Fruit fly (Drosophila melanogaster) whole organism, embryonic: Measurements from ENCODE around the gene eIF3d1.

Source experiments
- B-H1 ChIP-seq: fragments of 200-800 bp; sonication (Bioruptor generic); IDR thresholded peaks from 3 replicates; pipeline ENCODE4 v1.3.6; 2022; ENCODE audit warnings: missing biosample characterization, missing genetic modification characterization
- CG10209 ChIP-seq: fragments of 200-800 bp; sonication (Bioruptor generic); optimal IDR thresholded peaks from 3 replicates; lab custom pipeline; 2017; ENCODE audit warnings: missing biosample characterization, mild to moderate bottlenecking, missing genetic modification characterization, missing genetic modification reagents
- CG10959 ChIP-seq: fragments of 200-800 bp; sonication (Bioruptor generic); IDR thresholded peaks from 2 replicates; pipeline ENCODE4 v1.3.6; 2022; ENCODE audit warnings: missing biosample characterization, missing genetic modification characterization
- CG14050 ChIP-seq: fragments of 200-800 bp; sonication (Bioruptor generic); IDR thresholded peaks from 3 replicates; pipeline ENCODE4 v1.3.6; 2022; ENCODE audit warnings: missing biosample characterization, missing genetic modification characterization
- CG14710 ChIP-seq: fragments of 200-800 bp; sonication (Bioruptor generic); optimal IDR thresholded peaks from 3 replicates; lab custom pipeline; 2019; ENCODE audit warnings: missing biosample characterization, mild to moderate bottlenecking, missing genetic modification characterization, moderate library complexity
- CG16863 ChIP-seq: fragments of 200-800 bp; sonication (Bioruptor generic); optimal IDR thresholded peaks from 3 replicates; lab custom pipeline; 2016; ENCODE audit warnings: missing biosample characterization, missing genetic modification characterization
- CG18599 ChIP-seq: fragments of 200-800 bp; sonication (Bioruptor generic); optimal IDR thresholded peaks from 3 replicates; lab custom pipeline; 2017; ENCODE audit warnings: missing biosample characterization, missing genetic modification characterization, mild to moderate bottlenecking, moderate library complexity, missing genetic modification reagents
- CG2875 ChIP-seq: fragments of 200-800 bp; sonication (Bioruptor generic); optimal IDR thresholded peaks from 2 replicates; lab custom pipeline; 2017; ENCODE audit warnings: missing biosample characterization, mild to moderate bottlenecking, missing genetic modification characterization, missing genetic modification reagents
- CG32772 ChIP-seq: fragments of 200-800 bp; sonication (Bioruptor generic); IDR thresholded peaks from 2 replicates; pipeline ENCODE4 v1.3.6; 2022; ENCODE audit warnings: missing biosample characterization, missing genetic modification characterization
- CG3407 ChIP-seq: fragments of 200-800 bp; sonication (Bioruptor generic); optimal IDR thresholded peaks from 2 replicates; lab custom pipeline; 2018; ENCODE audit warnings: missing biosample characterization, mild to moderate bottlenecking, missing genetic modification characterization
- CG4328 ChIP-seq: fragments of 200-800 bp; sonication (Bioruptor generic); optimal IDR thresholded peaks from 3 replicates; lab custom pipeline; 2017; ENCODE audit warnings: missing biosample characterization, missing genetic modification reagents, missing genetic modification characterization
- CG4730 ChIP-seq: fragments of 200-800 bp; sonication (Bioruptor generic); IDR thresholded peaks from 2 replicates; pipeline ENCODE4 v1.3.6; 2022; ENCODE audit warnings: missing biosample characterization, missing genetic modification characterization
- CG4820 ChIP-seq: fragments of 200-800 bp; sonication (Bioruptor generic); optimal IDR thresholded peaks from 3 replicates; lab custom pipeline; 2016; ENCODE audit warnings: missing biosample characterization, missing genetic modification characterization
- CG6272 ChIP-seq: fragments of 200-800 bp; sonication (Bioruptor generic); IDR thresholded peaks from 2 replicates; pipeline ENCODE4 v1.3.6; 2022; ENCODE audit warnings: missing biosample characterization, missing genetic modification characterization
- CG9437 ChIP-seq: fragments of 200-800 bp; sonication (Bioruptor generic); optimal IDR thresholded peaks from 2 replicates; lab custom pipeline; 2018; ENCODE audit warnings: missing biosample characterization, mild to moderate bottlenecking, missing genetic modification characterization
- CG9817 ChIP-seq: fragments of 200-800 bp; sonication (Bioruptor generic); optimal IDR thresholded peaks from 2 replicates; lab custom pipeline; 2018; ENCODE audit warnings: missing biosample characterization, mild to moderate bottlenecking, missing genetic modification characterization, moderate library complexity
- CTCF ChIP-seq: fragments of 200-800 bp; sonication (Bioruptor generic); optimal IDR thresholded peaks from 2 replicates; lab custom pipeline; 2017; ENCODE audit warnings: missing biosample characterization, mild to moderate bottlenecking, missing genetic modification characterization, moderate library complexity
- Chrac-16 ChIP-seq: fragments of 200-800 bp; sonication (Bioruptor generic); optimal IDR thresholded peaks from 3 replicates; lab custom pipeline; 2016; ENCODE audit warnings: missing biosample characterization, missing genetic modification characterization
- CkIIα-i1 ChIP-seq: fragments of 200-800 bp; sonication (Bioruptor generic); IDR thresholded peaks from 2 replicates; pipeline ENCODE4 v1.3.6; 2022; ENCODE audit warnings: missing biosample characterization, missing genetic modification characterization
- CoRest ChIP-seq: fragments of 200-800 bp; sonication (Bioruptor generic); optimal IDR thresholded peaks from 3 replicates; lab custom pipeline; 2018; ENCODE audit warnings: missing biosample characterization, mild to moderate bottlenecking, missing genetic modification characterization, moderate library complexity
- Dip2 ChIP-seq: fragments of 200-800 bp; sonication (Bioruptor generic); IDR thresholded peaks from 2 replicates; pipeline ENCODE4 v1.3.6; 2022; ENCODE audit warnings: missing biosample characterization, missing genetic modification characterization
- Fer3 ChIP-seq: fragments of 200-800 bp; sonication (Bioruptor generic); optimal IDR thresholded peaks from 2 replicates; lab custom pipeline; 2018; ENCODE audit warnings: missing biosample characterization, mild to moderate bottlenecking, missing genetic modification characterization, moderate library complexity
- HmgZ ChIP-seq: fragments of 200-800 bp; sonication (Bioruptor generic); optimal IDR thresholded peaks from 2 replicates; lab custom pipeline; 2018; ENCODE audit warnings: missing biosample characterization, mild to moderate bottlenecking, missing genetic modification characterization
- Med ChIP-seq: fragments of 200-800 bp; sonication (Bioruptor generic); peaks from one replicate; lab custom pipeline; 2016; ENCODE audit warnings: missing biosample characterization, missing genetic modification characterization, mild to moderate bottlenecking, inconsistent platforms, moderate library complexity
- Sox102F ChIP-seq: fragments of 200-800 bp; sonication (Bioruptor generic); optimal IDR thresholded peaks from 2 replicates; lab custom pipeline; 2018; ENCODE audit warnings: missing biosample characterization, mild to moderate bottlenecking, missing genetic modification characterization, moderate library complexity
- chm ChIP-seq: fragments of 200-800 bp; sonication (Bioruptor generic); IDR thresholded peaks from 2 replicates; pipeline ENCODE4 v1.3.6; 2022; ENCODE audit warnings: missing biosample characterization, missing genetic modification characterization
- dysf ChIP-seq: fragments of 200-800 bp; sonication (Bioruptor generic); IDR thresholded peaks from 3 replicates; pipeline ENCODE4 v1.3.6; 2022; ENCODE audit warnings: missing biosample characterization, missing genetic modification characterization
- ems ChIP-seq: fragments of 200-800 bp; sonication (Bioruptor generic); optimal IDR thresholded peaks from 3 replicates; lab custom pipeline; 2016; ENCODE audit warnings: missing biosample characterization, missing genetic modification characterization
- h ChIP-seq: fragments of >200 bp; optimal IDR thresholded peaks from 2 replicates; lab custom pipeline; 2017
- ham ChIP-seq: fragments of 200-800 bp; sonication (Bioruptor generic); IDR thresholded peaks from 2 replicates; pipeline ENCODE4 v1.3.6; 2022; ENCODE audit warnings: missing biosample characterization, missing genetic modification characterization
- hkb ChIP-seq, 2 experiments: fragments of 200-800 bp in 1 of 2; fragments of >200 bp in 1 of 2; sonication (Bioruptor generic) in 1 of 2; IDR thresholded peaks in 1 of 2; optimal IDR thresholded peaks in 1 of 2; 2 replicates each; pipeline versions ENCODE4 v1.3.6 to Lab custom; 2017 to 2022; ENCODE audit warnings: missing biosample characterization in 1 of 2, missing genetic modification characterization in 1 of 2
- kay ChIP-seq: fragments of 200-800 bp; sonication (Bioruptor generic); optimal IDR thresholded peaks from 2 replicates; lab custom pipeline; 2016; ENCODE audit warnings: missing biosample characterization, missing genetic modification characterization
- klu ChIP-seq: fragments of 200-800 bp; sonication (Bioruptor generic); IDR thresholded peaks from 2 replicates; pipeline ENCODE4 v1.3.6; 2022; ENCODE audit warnings: missing biosample characterization, missing genetic modification characterization
- lilli ChIP-seq: fragments of 200-800 bp; sonication (Bioruptor generic); optimal IDR thresholded peaks from 3 replicates; lab custom pipeline; 2016; ENCODE audit warnings: missing biosample characterization, missing genetic modification characterization
- oc ChIP-seq: fragments of 200-800 bp; sonication (Bioruptor generic); optimal IDR thresholded peaks from 2 replicates; lab custom pipeline; 2018; ENCODE audit warnings: missing biosample characterization, mild to moderate bottlenecking, missing genetic modification characterization, moderate library complexity
- org-1 ChIP-seq: fragments of 200-800 bp; sonication (Bioruptor generic); optimal IDR thresholded peaks from 2 replicates; lab custom pipeline; 2017; ENCODE audit warnings: missing biosample characterization, missing genetic modification characterization
- pnt ChIP-seq: fragments of 200-800 bp; sonication (Bioruptor generic); optimal IDR thresholded peaks from 3 replicates; lab custom pipeline; 2016; ENCODE audit warnings: missing biosample characterization, missing genetic modification characterization
- sc ChIP-seq, 3 experiments: fragments of >200 bp in 2 of 3; fragments of 200-800 bp in 1 of 3; sonication (Bioruptor generic) in 1 of 3; optimal IDR thresholded peaks; 2 replicates in 2 of 3; 3 replicates in 1 of 3; lab custom pipeline; 2017; ENCODE audit warnings: mild to moderate bottlenecking in 1 of 3, missing biosample characterization in 1 of 3, missing genetic modification characterization in 1 of 3, missing genetic modification reagents in 1 of 3
- sima ChIP-seq: fragments of 200-800 bp; sonication (Bioruptor generic); optimal IDR thresholded peaks from 2 replicates; lab custom pipeline; 2016; ENCODE audit warnings: missing biosample characterization, missing genetic modification characterization
- sr ChIP-seq: fragments of 200-800 bp; sonication (Bioruptor generic); IDR thresholded peaks from 3 replicates; pipeline ENCODE4 v1.3.6; 2022; ENCODE audit warnings: missing biosample characterization, missing genetic modification characterization
- tap ChIP-seq: fragments of 200-800 bp; optimal IDR thresholded peaks from 3 replicates; lab custom pipeline; 2019; ENCODE audit warnings: missing biosample characterization, mild to moderate bottlenecking, missing genetic modification characterization, moderate library complexity
- tio ChIP-seq: fragments of 200-800 bp; sonication (Bioruptor generic); optimal IDR thresholded peaks from 2 replicates; lab custom pipeline; 2017; ENCODE audit warnings: missing biosample characterization, missing genetic modification characterization, inconsistent platforms
- trem ChIP-seq: fragments of 200-800 bp; optimal IDR thresholded peaks from 3 replicates; lab custom pipeline; 2019; ENCODE audit warnings: missing biosample characterization, mild to moderate bottlenecking, missing genetic modification characterization, moderate library complexity
- twi ChIP-seq: fragments of 200-800 bp; optimal IDR thresholded peaks from 2 replicates; lab custom pipeline; 2019; ENCODE audit warnings: missing biosample characterization, mild to moderate bottlenecking, missing genetic modification characterization, moderate library complexity
- vvl ChIP-seq: fragments of 200-800 bp; sonication (Bioruptor generic); IDR thresholded peaks from 2 replicates; pipeline ENCODE4 v1.3.6; 2022; ENCODE audit warnings: missing biosample characterization, missing genetic modification characterization
- zen2 ChIP-seq: fragments of 200-800 bp; sonication (Bioruptor generic); IDR thresholded peaks from 3 replicates; pipeline ENCODE4 v1.3.6; 2022; ENCODE audit warnings: missing biosample characterization, missing genetic modification characterization; ENCODE audit not compliant: partially characterized antibody
- zf30C ChIP-seq: fragments of 200-800 bp; sonication (Bioruptor generic); optimal IDR thresholded peaks from 3 replicates; lab custom pipeline; 2018; ENCODE audit warnings: missing biosample characterization, mild to moderate bottlenecking, missing genetic modification characterization

eIF3d1 gene

dm6 chr3R:23704383-23705033, 24.7 kb downstream of the eIF3d1 start, which contains the start of gene Gba1b (continued):
- no peak for TF ChIP-seq CG10209 (GFP tag; lab: Kevin White, UChicago)
- 0 out of 3 replicates have a peak, but pooled peaks have one; percentile 12 for TF ChIP-seq zen2 (GFP tag; lab: Robert Waterston, UW)
- TF ChIP-seq sr, result no peak
- no peak for TF ChIP-seq CG4328 (GFP tag; lab: Kevin White, UChicago)
- no peak for TF ChIP-seq ham (GFP tag; lab: Robert Waterston, UW)
- TF ChIP-seq CG2875, result no peak
- TF ChIP-seq CG4820 (GFP tag; lab: Kevin White, UChicago), result no peak
- TF ChIP-seq sima (GFP tag; lab: Kevin White, UChicago), result no peak
- TF ChIP-seq, all 482 proteins: peak for 13

DNA sequence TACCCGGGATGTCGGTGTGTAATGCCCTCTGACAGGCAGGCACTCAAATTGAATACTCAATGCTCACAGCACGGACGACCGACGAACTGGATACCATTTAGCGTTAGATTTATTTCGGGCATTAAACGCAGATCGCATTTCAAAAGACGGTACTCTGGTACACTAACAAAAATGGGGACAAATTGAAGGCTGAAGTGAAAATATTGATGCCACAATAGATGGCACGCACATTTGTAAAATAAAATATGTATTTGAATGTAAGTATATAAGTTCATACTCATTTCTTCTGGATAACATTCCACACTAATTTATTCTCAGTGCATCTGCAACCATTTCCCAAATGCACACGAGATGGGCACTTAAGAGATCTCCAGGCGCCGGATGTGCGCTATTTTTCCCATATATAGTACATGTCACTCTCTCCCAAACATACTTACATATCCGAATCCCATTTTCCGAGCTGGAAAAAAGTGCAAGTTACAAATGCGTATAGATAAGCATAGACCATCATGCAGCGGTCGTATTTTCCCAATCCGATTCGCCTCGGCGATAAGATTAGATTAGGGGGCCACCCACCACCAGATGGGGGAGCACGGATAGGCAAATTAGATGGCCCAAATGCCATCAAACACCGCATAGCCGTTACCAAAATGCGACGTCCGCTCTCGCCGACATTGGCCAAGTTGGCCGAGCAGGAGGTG, 29.8 kb downstream of the eIF3d1 start, which contains the start of gene CG10301:
Gene CG10301, plus strand, starts transcription at position 651 of the 701 bp plus-strand sequence.
- TF ChIP-seq twi (tag; lab: Kevin White, UChicago) (peak; percentile 53), chm (GFP tag; lab: Robert Waterston, UW) (peak; percentile 72), CG10959 (peak; percentile 76), sc (optimal IDR thresholded peaks at IDR 0.05; lab: Kevin White, UChicago) (no peak), sc (GFP tag; optimal IDR thresholded peaks at IDR 0.05; lab: Kevin White, UChicago) (peak; percentile 50), Fer3 (tag; lab: Kevin White, UChicago) (peak; percentile 8), CkIIα-i1 (GFP tag; lab: Robert Waterston, UW) (no peak), CTCF (peak; percentile 13), B-H1 (GFP tag; lab: Robert Waterston, UW) (peak; percentile 35; the same call in 2 of the 3 replicates), Med (GFP tag; lab: Kevin White, UChicago) (peak; percentile 77), klu (no peak), CoRest (peak; percentile 61), trem (tag; lab: Kevin White, UChicago) (peak; percentile 49), kay (GFP tag; lab: Kevin White, UChicago) (no peak), Dip2 (GFP tag; lab: Robert Waterston, UW) (no peak), org-1 (GFP tag; lab: Kevin White, UChicago) (peak; percentile 35), hkb (optimal IDR thresholded peaks at IDR 0.05; lab: Kevin White, UChicago) (no peak), hkb (GFP tag; IDR thresholded peaks at IDR 0.05; lab: Robert Waterston, UW) (peak; percentile 55; the same call in 1 of the 2 replicates), CG6272 (GFP tag; lab: Robert Waterston, UW) (0 out of 2 replicates have a peak, but pooled peaks have one; percentile 7), pnt (peak; percentile 38), CG9437 (GFP tag; lab: Kevin White, UChicago) (peak; percentile 12), CG14710 (tag; lab: Kevin White, UChicago) (peak; percentile 78), zf30C (GFP tag; lab: Kevin White, UChicago) (peak; percentile 81), HmgZ (tag; lab: Kevin White, UChicago) (no peak), tio (GFP tag; lab: Kevin White, UChicago) (peak; percentile 52), ems (GFP tag; lab: Kevin White, UChicago) (peak; percentile 24), CG14050 (GFP tag; lab: Robert Waterston, UW) (no peak), vvl (peak; percentile 71), lilli (GFP tag; lab: Kevin White, UChicago) (peak; percentile 39), dysf (GFP tag; lab: Robert Waterston, UW) (peak; percentile 62; the same call in 2 of the 3 replicates), CG18599 (GFP tag; lab: Kevin White, UChicago) (peak; percentile 32), oc (tag; lab: Kevin White, UChicago) (peak; percentile 52), CG16863 (GFP tag; lab: Kevin White, UChicago) (peak; percentile 26), Sox102F (GFP tag; lab: Kevin White, UChicago) (peak; percentile 70), h (lab: Kevin White, UChicago) (no peak), tap (tag; lab: Kevin White, UChicago) (peak; percentile 0), Chrac-16 (GFP tag; lab: Kevin White, UChicago) (peak; percentile 68), CG32772 (GFP tag; lab: Robert Waterston, UW) (peak; percentile 49; the same call in 1 of the 2 replicates), CG4730 (GFP tag; lab: Robert Waterston, UW) (no peak), CG3407 (peak; percentile 42), CG9817 (tag; lab: Kevin White, UChicago) (no peak), ham (GFP tag; lab: Robert Waterston, UW) (no peak)
